Worm (Caenorhabditis elegans): ENCODE measurements around the gene F38A1.11.
A peak's percentile ranks its signal among the peaks of the same experiment; 100 is the strongest.

Gene F38A1.11

ce11 chrIV:1246762-1247436, at the start of gene F38A1.11, which contains the start of gene clec-165:
Gene F38A1.11, plus strand, starts transcription at chrIV:1247386.
Gene clec-165, minus strand, starts transcription at chrIV:1246886.
- no peak for TF ChIP-seq jun-1 (tag; optimal IDR thresholded peaks at IDR 0.05)
- TF ChIP-seq pha-4 (tag; optimal IDR thresholded peaks at IDR 0.05): no peak
- TF ChIP-seq lin-15B (tag; optimal IDR thresholded peaks at IDR 0.05): no peak
- TF ChIP-seq elt-2 (tag; optimal IDR thresholded peaks at IDR 0.05): peak; percentile 70
- no peak for TF ChIP-seq fkh-10 (GFP tag; optimal IDR thresholded peaks at IDR 0.05)
- TF ChIP-seq ceh-82 (tag; optimal IDR thresholded peaks at IDR 0.05): no peak
- TF ChIP-seq nhr-77 (tag; optimal IDR thresholded peaks at IDR 0.05): no peak
- no peak for TF ChIP-seq ceh-9 (tag; optimal IDR thresholded peaks at IDR 0.05)
- no peak for TF ChIP-seq nhr-43 (tag; optimal IDR thresholded peaks at IDR 0.05; ENCODE audit: poor library complexity, severe bottlenecking)
- TF ChIP-seq ama-1 (optimal IDR thresholded peaks at IDR 0.05): no peak
- no peak for TF ChIP-seq ceh-16 (tag; optimal IDR thresholded peaks at IDR 0.05)
- peak; percentile 34 for TF ChIP-seq pqm-1 (tag; optimal IDR thresholded peaks at IDR 0.05)
- TF ChIP-seq nhr-11 (tag; optimal IDR thresholded peaks at IDR 0.05): no peak

DNA sequence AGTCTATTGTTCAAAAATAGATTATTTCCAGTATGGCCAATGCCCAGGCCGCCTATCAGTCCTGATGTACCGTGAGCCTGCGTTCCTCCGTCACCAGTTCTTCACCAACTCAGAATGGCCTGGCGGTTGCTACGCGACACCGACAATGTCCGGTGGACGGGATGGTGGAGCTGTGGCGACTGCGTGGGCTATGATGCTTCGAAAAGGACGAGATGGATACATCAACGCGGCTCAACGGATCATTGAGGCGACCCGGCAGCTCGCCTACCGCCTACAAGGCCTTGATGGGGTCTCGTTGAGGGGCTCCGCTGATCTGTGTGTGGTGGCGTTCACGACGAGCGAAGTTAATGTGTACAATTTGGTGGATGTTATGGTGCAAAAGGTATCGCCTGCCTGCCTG, 47.7 kb upstream of the F38A1.11 start:
- TF ChIP-seq nhr-28 (tag; optimal IDR thresholded peaks at IDR 0.05) (no peak), mml-1 (tag; optimal IDR thresholded peaks at IDR 0.05) (no peak), nhr-76 (tag; optimal IDR thresholded peaks at IDR 0.05) (no peak), mdl-1 (tag; optimal IDR thresholded peaks at IDR 0.05) (no peak), lin-15B (tag; optimal IDR thresholded peaks at IDR 0.05) (no peak), ztf-4 (tag; optimal IDR thresholded peaks at IDR 0.05) (no peak), eor-1 (tag; optimal IDR thresholded peaks at IDR 0.05) (no peak), nhr-237 (tag; optimal IDR thresholded peaks at IDR 0.05) (no peak), sea-2 (GFP tag; optimal IDR thresholded peaks at IDR 0.05) (no peak)

- TF ChIP-seq sea-2 (GFP tag; optimal IDR thresholded peaks at IDR 0.05) (no peak), aly-2 (tag; optimal IDR thresholded peaks at IDR 0.05) (no peak), nhr-237 (tag; optimal IDR thresholded peaks at IDR 0.05) (no peak)
Observed at ce11 chrIV:1204870-1205269, 42.3 kb upstream of the F38A1.11 start, which contains the start of gene dsl-2. Gene dsl-2, minus strand, starts transcription at chrIV:1204970.

- no peak for TF ChIP-seq nhr-11 (tag; optimal IDR thresholded peaks at IDR 0.05)
Observed at ce11 chrIV:1207980-1208379, 39.2 kb upstream of the F38A1.11 start, which contains the start of gene dsl-1. Gene dsl-1, minus strand, starts transcription at chrIV:1208080.

- no peak for TF ChIP-seq unc-62 (GFP tag; optimal IDR thresholded peaks at IDR 0.05)
- no peak for TF ChIP-seq lsy-12 (tag; optimal IDR thresholded peaks at IDR 0.05)
- TF ChIP-seq lin-15B (tag; optimal IDR thresholded peaks at IDR 0.05): no peak
- TF ChIP-seq nhr-76 (tag; optimal IDR thresholded peaks at IDR 0.05): no peak
- TF ChIP-seq fkh-2 (tag; optimal IDR thresholded peaks at IDR 0.05): no peak
- TF ChIP-seq zag-1 (tag; optimal IDR thresholded peaks at IDR 0.05): no peak
- no peak for TF ChIP-seq pha-4 (tag; optimal IDR thresholded peaks at IDR 0.05)
Observed at ce11 chrIV:1209320-1209719, 37.9 kb upstream of the F38A1.11 start.

DNA sequence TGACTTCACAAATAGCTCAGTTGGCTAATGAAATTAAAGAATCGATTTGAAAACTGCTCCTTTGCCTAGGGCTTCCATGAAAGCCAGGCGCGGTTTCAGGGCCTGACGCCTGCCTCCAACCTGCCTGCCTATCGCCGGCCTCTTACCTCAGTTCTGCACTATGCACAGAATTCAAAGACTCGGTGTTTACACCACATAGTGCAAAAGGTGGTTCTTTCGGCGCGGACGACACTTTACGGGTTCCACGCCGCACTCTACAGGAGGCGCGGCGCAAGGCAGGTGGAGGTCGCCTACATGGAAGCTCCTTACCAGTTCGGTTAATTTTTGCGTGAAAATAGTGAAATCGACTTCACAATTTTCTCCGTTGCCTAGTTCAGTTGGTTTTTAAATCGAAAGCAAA, 37.4 kb upstream of the F38A1.11 start:
- TF ChIP-seq hmg-11 (tag; optimal IDR thresholded peaks at IDR 0.05): no peak
- TF ChIP-seq daf-12 (tag; optimal IDR thresholded peaks at IDR 0.05): no peak
- no peak for TF ChIP-seq nhr-237 (tag; optimal IDR thresholded peaks at IDR 0.05)
- no peak for TF ChIP-seq mdl-1 (tag; optimal IDR thresholded peaks at IDR 0.05)
- TF ChIP-seq ceh-28 (tag; optimal IDR thresholded peaks at IDR 0.05): no peak
- TF ChIP-seq lin-39 (tag; optimal IDR thresholded peaks at IDR 0.05): no peak
- no peak for TF ChIP-seq fkh-10 (GFP tag; optimal IDR thresholded peaks at IDR 0.05)

DNA sequence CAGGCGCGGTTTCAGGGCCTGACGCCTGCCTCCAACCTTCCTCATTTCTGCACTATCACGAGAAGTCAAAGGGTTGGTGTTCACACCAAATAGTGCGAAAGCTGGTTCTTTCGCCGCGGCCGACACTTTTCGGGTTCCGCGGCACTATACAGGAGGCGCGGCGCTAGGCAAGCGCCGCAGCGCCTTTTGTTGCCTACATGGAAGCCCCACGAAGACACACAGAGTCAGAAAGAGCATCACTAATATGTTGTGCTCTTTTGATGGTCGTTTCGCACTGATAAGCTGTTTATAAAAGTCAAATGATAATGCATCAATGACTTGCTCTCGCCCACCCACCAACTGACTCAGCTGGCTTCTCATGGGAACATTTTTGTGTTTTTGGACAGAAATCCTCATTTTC, 35.3 kb upstream of the F38A1.11 start:
- no peak for TF ChIP-seq fkh-2 (tag; optimal IDR thresholded peaks at IDR 0.05)
- no peak for TF ChIP-seq zag-1 (tag; optimal IDR thresholded peaks at IDR 0.05)
- TF ChIP-seq nfya-1 (tag; optimal IDR thresholded peaks at IDR 0.05; ENCODE audit: insufficient read depth): no peak
- no peak for TF ChIP-seq jun-1 (tag; optimal IDR thresholded peaks at IDR 0.05)
- no peak for TF ChIP-seq fkh-10 (GFP tag; optimal IDR thresholded peaks at IDR 0.05)
- TF ChIP-seq nhr-43 (tag; optimal IDR thresholded peaks at IDR 0.05; ENCODE audit: poor library complexity, severe bottlenecking): no peak
- TF ChIP-seq daf-12 (tag; optimal IDR thresholded peaks at IDR 0.05): no peak
- no peak for TF ChIP-seq aly-2 (tag; optimal IDR thresholded peaks at IDR 0.05)
- peak; percentile 48 for TF ChIP-seq snpc-4 (tag; optimal IDR thresholded peaks at IDR 0.05)
- no peak for TF ChIP-seq nhr-25 (tag; optimal IDR thresholded peaks at IDR 0.05)
- TF ChIP-seq nhr-11 (tag; optimal IDR thresholded peaks at IDR 0.05): no peak
- no peak for TF ChIP-seq lin-15B (tag; optimal IDR thresholded peaks at IDR 0.05)
- no peak for TF ChIP-seq lin-39 (tag; optimal IDR thresholded peaks at IDR 0.05)
- TF ChIP-seq ztf-4 (tag; optimal IDR thresholded peaks at IDR 0.05): no peak
- TF ChIP-seq nhr-28 (tag; optimal IDR thresholded peaks at IDR 0.05): no peak
- no peak for TF ChIP-seq mml-1 (tag; optimal IDR thresholded peaks at IDR 0.05)
- TF ChIP-seq nhr-237 (tag; optimal IDR thresholded peaks at IDR 0.05): no peak
- peak; percentile 10 for TF ChIP-seq pqm-1 (tag; optimal IDR thresholded peaks at IDR 0.05)
- TF ChIP-seq egl-5 (tag; optimal IDR thresholded peaks at IDR 0.05): no peak
- TF ChIP-seq egl-27 (tag; optimal IDR thresholded peaks at IDR 0.05): no peak
- TF ChIP-seq elt-2 (tag; optimal IDR thresholded peaks at IDR 0.05): peak; percentile 60
- no peak for TF ChIP-seq ceh-28 (tag; optimal IDR thresholded peaks at IDR 0.05)
- no peak for TF ChIP-seq sea-2 (GFP tag; optimal IDR thresholded peaks at IDR 0.05)
- no peak for TF ChIP-seq lsy-12 (tag; optimal IDR thresholded peaks at IDR 0.05)
- no peak for TF ChIP-seq ceh-82 (tag; optimal IDR thresholded peaks at IDR 0.05)

All from whole organism, L3 larva.